Worm (Caenorhabditis elegans) whole organism, early embryonic: ENCODE data around the gene cnc-4.

Experiments
- B0310.2 ChIP-seq: sonication (generic microtip); optimal IDR thresholded peaks from 2 replicates; lab custom pipeline; 2016; ENCODE audit warnings: mild to moderate bottlenecking, missing genetic modification characterization, missing compliant biosample characterization
- F13C5.2 ChIP-seq: sonication (generic microtip); optimal IDR thresholded peaks from 2 replicates; lab custom pipeline; 2017; ENCODE audit warnings: mild to moderate bottlenecking, missing genetic modification characterization, inconsistent platforms, missing compliant biosample characterization
- aly-1 ChIP-seq: sonication (generic microtip); optimal IDR thresholded peaks from 2 replicates; lab custom pipeline; 2016; ENCODE audit warnings: missing genetic modification characterization, missing compliant biosample characterization
- ama-1 ChIP-seq: fragments of 150-350 bp; optimal IDR thresholded peaks from 2 replicates; lab custom pipeline; 2014
- ceh-13 ChIP-seq: fragments of 200-800 bp; sonication (Bioruptor generic); optimal IDR thresholded peaks from 2 replicates; lab custom pipeline; 2018; ENCODE audit warnings: mild to moderate bottlenecking, missing genetic modification characterization, missing compliant biosample characterization
- ceh-36 ChIP-seq: sonication (generic microtip); optimal IDR thresholded peaks from 2 replicates; lab custom pipeline; 2016; ENCODE audit warnings: missing genetic modification characterization, inconsistent platforms, missing compliant biosample characterization
- ets-7 ChIP-seq: sonication (generic microtip); optimal IDR thresholded peaks from 2 replicates; lab custom pipeline; 2016; ENCODE audit warnings: missing genotype, missing genetic modification characterization, missing compliant biosample characterization
- flt-1 ChIP-seq: fragments of 200-800 bp; sonication (Bioruptor generic); IDR thresholded peaks from 2 replicates; pipeline ENCODE4 v1.3.6; 2022; ENCODE audit warnings: missing genetic modification characterization, missing compliant biosample characterization
- hmbx-1 ChIP-seq: sonication (generic microtip); optimal IDR thresholded peaks from 2 replicates; lab custom pipeline; 2016; ENCODE audit warnings: mild to moderate bottlenecking, missing genetic modification characterization, missing compliant biosample characterization
- hmg-4 ChIP-seq: fragments of 200-800 bp; sonication (Bioruptor generic); optimal IDR thresholded peaks from 2 replicates; lab custom pipeline; 2018; ENCODE audit warnings: mild to moderate bottlenecking, missing genetic modification characterization, missing compliant biosample characterization
- hnd-1 ChIP-seq: sonication (generic microtip); optimal IDR thresholded peaks from 2 replicates; lab custom pipeline; 2016; ENCODE audit warnings: missing genetic modification characterization, missing compliant biosample characterization
- pes-1 ChIP-seq: fragments of 200-800 bp; sonication (Bioruptor generic); IDR thresholded peaks from 2 replicates; pipeline ENCODE4 v1.3.6; 2022; ENCODE audit warnings: missing genetic modification reagents, missing genetic modification characterization, missing compliant biosample characterization
- scrt-1 ChIP-seq: fragments of 200-800 bp; sonication (Bioruptor generic); IDR thresholded peaks from 2 replicates; pipeline ENCODE4 v1.3.6; 2022; ENCODE audit warnings: missing genetic modification characterization, missing compliant biosample characterization
- sea-1 ChIP-seq: fragments of 200-800 bp; sonication (Bioruptor generic); conservative IDR thresholded peaks from 2 replicates; pipeline ENCODE4 v1.3.6; 2022; ENCODE audit warnings: missing genetic modification characterization, missing compliant biosample characterization
- tbx-11 ChIP-seq: fragments of 200-800 bp; sonication (Bioruptor generic); IDR thresholded peaks from 2 replicates; pipeline ENCODE4 v1.3.6; 2022; ENCODE audit warnings: missing genetic modification characterization, missing compliant biosample characterization
- tbx-37 ChIP-seq: fragments of 200-800 bp; sonication (Bioruptor generic); conservative IDR thresholded peaks from 2 replicates; pipeline ENCODE4 v1.3.6; 2022; ENCODE audit warnings: missing genetic modification reagents, missing genetic modification characterization, missing compliant biosample characterization
- tra-4 ChIP-seq: sonication (generic microtip); optimal IDR thresholded peaks from 2 replicates; lab custom pipeline; 2017; ENCODE audit warnings: missing genetic modification characterization, missing compliant biosample characterization

cnc-4 gene

DNA sequence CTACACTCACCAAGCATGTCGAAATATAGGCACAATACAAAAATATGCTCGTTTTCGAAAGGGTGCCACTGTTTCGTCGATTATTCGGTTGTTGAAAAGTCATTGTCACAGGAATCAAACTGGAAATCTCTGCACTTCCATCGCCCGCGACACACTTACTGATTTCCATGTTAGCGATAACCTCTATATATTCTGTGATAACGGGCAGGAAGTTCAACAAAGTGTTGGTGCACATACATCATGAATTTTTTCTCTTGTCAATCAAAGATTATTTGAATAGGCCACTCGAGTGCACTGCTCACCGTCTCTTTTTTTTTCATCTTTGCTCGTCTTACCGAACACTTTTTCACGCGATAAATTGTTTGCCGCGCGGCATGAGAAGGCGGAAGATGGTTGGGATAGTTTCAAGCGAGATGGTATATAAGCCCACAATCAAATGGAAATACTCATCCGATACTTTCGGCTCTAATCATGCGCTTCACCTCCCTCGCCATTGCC, 17.6 kb downstream of the cnc-4 start, which contains the start of the genes fpn-1.2 and pqn-54:
fpn-1.2 (minus strand) TSS at position 157 of the 498 bp plus-strand sequence.
pqn-54 (plus strand) TSS at position 448 of the 498 bp plus-strand sequence.
- no peak for TF ChIP-seq flt-1
- no peak for TF ChIP-seq ets-7 (tag; lab: Kevin White, UChicago)
- TF ChIP-seq hmg-4: no peak
- no peak for TF ChIP-seq hmbx-1
- TF ChIP-seq hnd-1 (tag; lab: Kevin White, UChicago): no peak
- TF ChIP-seq B0310.2 (tag; lab: Kevin White, UChicago): no peak
- no peak for TF ChIP-seq sea-1 (GFP tag; lab: Robert Waterston, UW)
- TF ChIP-seq aly-1 (tag; lab: Kevin White, UChicago): no peak
- no peak for TF ChIP-seq ama-1 (lab: Kevin White, UChicago)
- no peak for TF ChIP-seq pes-1 (GFP tag; lab: Robert Waterston, UW)
- TF ChIP-seq tbx-37 (GFP tag; lab: Robert Waterston, UW): no peak
- TF ChIP-seq tra-4 (tag; lab: Kevin White, UChicago): no peak
- TF ChIP-seq ceh-36: no peak
- no peak for TF ChIP-seq scrt-1 (GFP tag; lab: Robert Waterston, UW)
- TF ChIP-seq ceh-13 (GFP tag; lab: Kevin White, UChicago): no peak
- no peak for TF ChIP-seq tbx-11
- no peak for TF ChIP-seq F13C5.2 (tag; lab: Kevin White, UChicago)

DNA sequence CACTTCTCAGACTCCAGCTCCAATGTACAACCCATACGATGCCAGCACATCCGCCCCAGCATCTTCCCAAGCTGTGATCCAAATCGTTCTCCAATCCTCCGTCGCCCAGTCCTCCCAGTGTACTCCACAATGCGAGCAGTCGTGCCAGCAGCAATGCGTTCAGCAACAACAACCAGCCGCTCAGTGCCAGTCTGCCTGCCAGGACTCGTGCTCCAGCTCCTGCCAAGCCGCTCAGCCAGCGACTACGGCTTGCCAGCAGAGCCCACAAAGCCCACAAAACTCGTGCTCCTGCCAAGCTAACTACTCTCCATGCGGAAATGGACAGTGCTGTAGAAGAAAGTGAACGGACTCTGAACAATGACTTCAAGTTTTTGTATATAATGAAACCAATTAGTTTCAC, 18.9 kb downstream of the cnc-4 start:
- TF ChIP-seq pes-1 (GFP tag; lab: Robert Waterston, UW): no peak
- TF ChIP-seq sea-1 (GFP tag; lab: Robert Waterston, UW): no peak
- no peak for TF ChIP-seq hmg-4
- TF ChIP-seq flt-1: no peak
- TF ChIP-seq ets-7 (tag; lab: Kevin White, UChicago): no peak

DNA sequence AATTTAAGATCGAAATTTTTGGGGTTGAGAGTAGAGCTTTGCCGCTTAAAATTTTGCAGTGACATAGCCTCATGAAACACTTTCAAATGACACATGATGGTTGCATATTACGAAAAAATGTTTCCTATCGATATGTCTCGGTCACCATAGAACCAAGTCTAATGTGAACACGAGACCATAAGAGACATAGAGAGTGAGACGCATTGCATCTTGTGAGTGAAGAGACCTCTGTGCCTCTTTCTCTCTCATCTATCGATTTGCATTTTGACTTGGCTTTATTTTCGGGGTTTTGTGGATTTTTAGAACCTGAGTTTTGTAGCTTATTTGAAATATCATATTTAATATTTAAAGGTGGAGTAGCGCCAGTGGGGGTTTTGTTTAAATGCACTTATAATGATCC, 20.0 kb downstream of the cnc-4 start:
- TF ChIP-seq flt-1 (no peak), ama-1 (lab: Kevin White, UChicago) (no peak), ceh-36 (no peak), tbx-11 (no peak), tbx-37 (GFP tag; lab: Robert Waterston, UW) (no peak), hmg-4 (no peak), ets-7 (tag; lab: Kevin White, UChicago) (no peak), tra-4 (tag; lab: Kevin White, UChicago) (no peak), aly-1 (tag; lab: Kevin White, UChicago) (no peak), F13C5.2 (tag; lab: Kevin White, UChicago) (no peak), hnd-1 (tag; lab: Kevin White, UChicago) (no peak), B0310.2 (tag; lab: Kevin White, UChicago) (no peak), ceh-13 (GFP tag; lab: Kevin White, UChicago) (no peak), pes-1 (GFP tag; lab: Robert Waterston, UW) (no peak), hmbx-1 (no peak), scrt-1 (GFP tag; lab: Robert Waterston, UW) (no peak), sea-1 (GFP tag; lab: Robert Waterston, UW) (no peak)

DNA sequence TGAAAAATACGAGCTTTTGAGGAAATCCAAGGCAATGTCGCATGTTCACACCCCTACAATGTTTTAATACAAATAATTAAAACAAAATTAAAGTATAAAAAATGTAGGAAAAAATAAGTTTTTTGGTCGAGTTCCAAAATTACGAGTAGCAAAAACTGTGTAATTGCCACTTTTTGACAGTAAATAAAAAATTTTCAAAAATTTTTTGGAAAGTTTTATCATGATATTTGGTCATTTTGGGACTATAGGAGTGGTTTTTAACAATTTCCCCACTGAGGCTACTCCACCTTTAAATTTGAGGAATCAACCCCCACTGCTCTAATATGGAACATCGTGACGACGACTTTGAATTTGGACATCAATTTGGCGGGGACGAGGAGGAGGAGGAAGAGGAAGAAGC, 20.4 kb downstream of the cnc-4 start, which contains the start of gene gid-8:
gid-8 (plus strand) TSS at position 301 of the 400 bp plus-strand sequence.
- TF ChIP-seq B0310.2 (tag; lab: Kevin White, UChicago) (no peak), pes-1 (GFP tag; lab: Robert Waterston, UW) (no peak), hmg-4 (no peak), tbx-11 (no peak), ama-1 (lab: Kevin White, UChicago) (no peak), hmbx-1 (no peak)

DNA sequence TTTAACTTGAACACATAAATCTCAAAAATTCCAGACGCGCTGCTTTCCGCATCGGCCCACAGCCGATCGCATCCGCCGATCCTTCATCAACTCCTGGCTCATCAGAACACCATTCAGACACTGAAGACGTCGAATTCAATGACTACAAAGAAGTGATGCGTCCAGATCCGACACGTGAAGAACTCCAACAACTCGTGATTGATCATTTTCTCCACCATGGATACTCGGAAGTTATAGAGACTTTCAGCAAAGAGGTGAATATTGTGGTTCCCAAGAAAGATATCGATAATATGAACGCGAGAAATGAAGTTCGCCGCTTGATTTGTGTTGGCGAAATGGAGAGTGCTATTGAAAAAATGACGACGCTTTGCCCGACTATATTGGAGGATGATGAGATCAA, 21.9 kb downstream of the cnc-4 start:
- TF ChIP-seq hmbx-1 (no peak), ceh-13 (GFP tag; lab: Kevin White, UChicago) (no peak), tra-4 (tag; lab: Kevin White, UChicago) (no peak), hnd-1 (tag; lab: Kevin White, UChicago) (no peak), hmg-4 (no peak), sea-1 (GFP tag; lab: Robert Waterston, UW) (no peak), F13C5.2 (tag; lab: Kevin White, UChicago) (no peak), flt-1 (no peak), scrt-1 (GFP tag; lab: Robert Waterston, UW) (no peak), aly-1 (tag; lab: Kevin White, UChicago) (no peak), pes-1 (GFP tag; lab: Robert Waterston, UW) (no peak), B0310.2 (tag; lab: Kevin White, UChicago) (no peak), ama-1 (lab: Kevin White, UChicago) (no peak), tbx-11 (no peak), ceh-36 (no peak), tbx-37 (GFP tag; lab: Robert Waterston, UW) (no peak), ets-7 (tag; lab: Kevin White, UChicago) (no peak)

DNA sequence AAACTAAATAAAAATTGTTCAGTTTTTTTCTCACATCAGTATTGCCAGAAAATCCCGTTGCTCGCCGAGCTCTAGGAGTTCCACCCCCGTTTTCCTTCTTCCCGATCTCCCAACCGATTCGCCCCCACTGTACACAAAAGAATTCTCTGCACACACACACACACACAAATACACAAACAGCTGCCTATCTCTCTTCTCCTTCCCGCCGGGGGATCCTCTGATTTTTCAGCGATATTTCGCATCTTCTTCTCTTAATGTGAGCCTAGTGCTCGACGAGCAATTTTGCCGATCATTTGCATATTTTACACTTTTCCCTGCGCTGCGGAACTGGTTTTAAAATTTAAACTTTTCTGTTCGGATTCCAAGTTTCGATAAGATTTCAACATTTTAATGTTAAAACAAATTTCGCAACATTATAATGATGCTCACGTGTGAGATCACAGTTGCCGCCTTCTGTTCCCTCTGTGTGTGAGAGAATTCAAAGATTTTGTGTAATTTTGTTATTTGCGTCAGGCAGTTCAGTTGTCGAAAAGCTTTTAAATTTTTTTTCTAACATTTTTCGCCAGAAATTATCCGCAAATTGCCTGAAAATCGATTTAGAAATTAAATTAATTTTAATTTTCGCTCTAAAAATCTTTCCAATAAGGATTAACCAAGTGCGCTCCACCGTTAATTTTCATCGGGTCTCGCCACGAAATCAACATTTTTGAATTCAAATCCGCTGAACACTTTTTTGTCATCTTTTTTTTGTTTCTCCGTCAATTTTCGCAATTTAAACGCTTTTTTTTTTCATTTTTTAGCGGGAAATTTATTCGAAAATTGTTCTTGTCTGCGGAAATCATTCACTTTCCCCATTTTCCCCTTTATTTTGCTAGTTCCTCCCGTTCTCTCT, 24.3 kb downstream of the cnc-4 start:
- peak; percentile 6 for TF ChIP-seq ceh-36
- peak; percentile 46 for TF ChIP-seq hmg-4
- no peak for TF ChIP-seq sea-1 (GFP tag; lab: Robert Waterston, UW)
- TF ChIP-seq B0310.2 (tag; lab: Kevin White, UChicago): no peak

DNA sequence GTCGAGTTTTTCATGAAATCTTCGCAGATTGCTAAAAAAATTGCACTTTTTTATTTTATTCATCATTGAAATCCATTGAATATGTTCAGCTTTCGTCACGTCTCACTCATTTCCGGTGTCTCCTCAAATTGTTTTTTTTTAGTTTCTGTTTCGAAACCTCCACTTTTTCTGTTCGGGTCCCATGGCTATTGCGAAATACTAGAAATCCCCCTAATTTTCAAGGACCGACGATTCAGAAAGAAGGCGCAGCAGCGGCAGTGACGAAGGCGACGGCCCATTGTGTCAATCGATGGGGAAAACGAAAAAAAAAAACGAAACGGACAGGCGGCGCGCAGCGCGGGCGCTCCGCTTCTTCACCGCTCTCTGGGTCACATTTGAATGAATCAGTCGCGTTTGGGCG, 25.0 kb downstream of the cnc-4 start:
- TF ChIP-seq tra-4 (tag; lab: Kevin White, UChicago): no peak
- TF ChIP-seq tbx-37 (GFP tag; lab: Robert Waterston, UW): no peak
- TF ChIP-seq tbx-11: no peak
- TF ChIP-seq ets-7 (tag; lab: Kevin White, UChicago): no peak
